Worm (Caenorhabditis elegans): ENCODE data around the gene C25G4.17.

ce11 chrIV:12427687-12428284 is 14.0 kb upstream of the C25G4.17 start:
- TF ChIP-seq him-1 (tag; optimal IDR thresholded peaks at IDR 0.05) (no peak), W03F9.2 (tag; optimal IDR thresholded peaks at IDR 0.05) (no peak), dao-5 (tag; optimal IDR thresholded peaks at IDR 0.05) (no peak)

Data from whole organism, L4/young adult.